Worm (Caenorhabditis elegans): Measurements from ENCODE around the gene C55B6.4.

ce11 chrX:7211405-7211804 is 23.9 kb upstream of the C55B6.4 start, which contains the start of gene spp-22:
- no peak for TF ChIP-seq flt-1 (GFP tag; IDR thresholded peaks at IDR 0.05)
- no peak for TF ChIP-seq T22C8.4 (GFP tag; IDR thresholded peaks at IDR 0.05)
- TF ChIP-seq tab-1 (GFP tag; IDR thresholded peaks at IDR 0.05): no peak
- no peak for TF ChIP-seq ref-1 (GFP tag; conservative IDR thresholded peaks at IDR 0.05)
- TF ChIP-seq klf-2 (GFP tag; conservative IDR thresholded peaks at IDR 0.05): no peak
- no peak for TF ChIP-seq med-1 (GFP tag; optimal IDR thresholded peaks at IDR 0.05; ENCODE audit: insufficient read depth)
- TF ChIP-seq cog-1 (tag; optimal IDR thresholded peaks at IDR 0.05): no peak
- TF ChIP-seq ztf-23 (GFP tag; IDR thresholded peaks at IDR 0.05): no peak
- TF ChIP-seq ztf-29 (GFP tag; IDR thresholded peaks at IDR 0.05): no peak
